Worm (Caenorhabditis elegans) whole organism, mixed stage, embryonic: Measurements from ENCODE around the gene srx-102.

Experiments used
- elt-1 ChIP-seq: sonication (generic microtip); optimal IDR thresholded peaks from 2 replicates; lab custom pipeline; 2017; ENCODE audit warnings: missing genetic modification characterization, mild to moderate bottlenecking, missing compliant biosample characterization, antibody characterized with exemption, moderate library complexity, borderline replicate concordance; ENCODE audit not compliant: insufficient read depth
- hlh-1 ChIP-seq: fragments of 150-350 bp; optimal IDR thresholded peaks from 2 replicates; lab custom pipeline; 2014; ENCODE audit warnings: missing biosample characterization, missing genetic modification reagents, missing genetic modification characterization
- nhr-237 ChIP-seq: fragments of 150-350 bp; optimal IDR thresholded peaks from 2 replicates; lab custom pipeline; 2014; ENCODE audit warnings: missing biosample characterization, missing genetic modification characterization
- nhr-76 ChIP-seq: sonication (generic microtip); optimal IDR thresholded peaks from 2 replicates; lab custom pipeline; 2017; ENCODE audit warnings: missing biosample characterization, missing genetic modification characterization
- snpc-4 ChIP-seq: fragments of 150-350 bp; optimal IDR thresholded peaks from 2 replicates; lab custom pipeline; 2014; ENCODE audit warnings: missing biosample characterization, missing genetic modification characterization
- unc-62 ChIP-seq: fragments of 150-350 bp; optimal IDR thresholded peaks from 2 replicates; lab custom pipeline; 2014; ENCODE audit warnings: missing biosample characterization, missing genetic modification reagents, missing genetic modification characterization

ce11 chrII:3661932-3662331 is 32.6 kb downstream of the srx-102 start, which contains the start of gene F19B10.13:
- TF ChIP-seq nhr-76 (tag; lab: Kevin White, UChicago) (no peak), elt-1 (tag; lab: Kevin White, UChicago) (no peak), unc-62 (GFP tag; lab: Kevin White, UChicago) (no peak), hlh-1 (tag; lab: Kevin White, UChicago) (no peak), nhr-237 (tag; lab: Kevin White, UChicago) (no peak), snpc-4 (tag; lab: Kevin White, UChicago) (no peak)
